Worm (Caenorhabditis elegans) whole organism, mixed stage, embryonic: ENCODE measurements around the gene K06H7.2.

Source experiments
- M03D4.4 ChIP-seq: sonication (generic microtip); optimal IDR thresholded peaks from 2 replicates; lab custom pipeline; 2017; ENCODE audit warnings: mild to moderate bottlenecking, missing genetic modification characterization, missing compliant biosample characterization
- bed-3 ChIP-seq: fragments of 200-800 bp; sonication (Bioruptor generic); optimal IDR thresholded peaks from 3 replicates; lab custom pipeline; 2018; ENCODE audit warnings: mild to moderate bottlenecking, missing genetic modification characterization, moderate library complexity, missing compliant biosample characterization
- blmp-1 ChIP-seq: fragments of 150-350 bp; optimal IDR thresholded peaks from 2 replicates; lab custom pipeline; 2014; ENCODE audit warnings: missing biosample characterization, missing genetic modification characterization
- ceh-39 ChIP-seq: fragments of 150-350 bp; optimal IDR thresholded peaks from 2 replicates; lab custom pipeline; 2014; ENCODE audit warnings: missing biosample characterization, missing genetic modification characterization
- ceh-43 ChIP-seq: fragments of 200-800 bp; sonication (Bioruptor generic); optimal IDR thresholded peaks from 2 replicates; lab custom pipeline; 2018; ENCODE audit warnings: mild to moderate bottlenecking, missing genetic modification characterization, moderate library complexity, missing compliant biosample characterization
- ceh-83 ChIP-seq: fragments of 200-800 bp; sonication (Bioruptor generic); optimal IDR thresholded peaks from 2 replicates; lab custom pipeline; 2018; ENCODE audit warnings: mild to moderate bottlenecking, missing genetic modification characterization, missing compliant biosample characterization
- ces-1 ChIP-seq: fragments of 150-350 bp; optimal IDR thresholded peaks from 2 replicates; lab custom pipeline; 2014; ENCODE audit warnings: missing biosample characterization, missing genetic modification reagents, missing genetic modification characterization
- cnd-1 ChIP-seq: fragments of 200-800 bp; sonication (Bioruptor generic); optimal IDR thresholded peaks from 2 replicates; lab custom pipeline; 2018; ENCODE audit warnings: mild to moderate bottlenecking, missing genetic modification characterization, missing compliant biosample characterization
- drap-1 ChIP-seq: fragments of 200-800 bp; sonication (Bioruptor generic); optimal IDR thresholded peaks from 3 replicates; lab custom pipeline; 2018; ENCODE audit warnings: mild to moderate bottlenecking, missing genetic modification characterization, missing compliant biosample characterization
- elt-1 ChIP-seq: sonication (generic microtip); optimal IDR thresholded peaks from 2 replicates; lab custom pipeline; 2017; ENCODE audit warnings: missing genetic modification characterization, mild to moderate bottlenecking, missing compliant biosample characterization, antibody characterized with exemption, moderate library complexity, borderline replicate concordance; ENCODE audit not compliant: insufficient read depth
- elt-3 ChIP-seq: fragments of 150-350 bp; optimal IDR thresholded peaks from 2 replicates; lab custom pipeline; 2014; ENCODE audit warnings: missing biosample characterization, missing genetic modification characterization
- flh-1 ChIP-seq: fragments of 200-800 bp; sonication (Bioruptor generic); optimal IDR thresholded peaks from 2 replicates; lab custom pipeline; 2018; ENCODE audit warnings: mild to moderate bottlenecking, missing genetic modification characterization, moderate library complexity, missing compliant biosample characterization
- ham-2 ChIP-seq: fragments of 200-800 bp; sonication (Bioruptor generic); optimal IDR thresholded peaks from 2 replicates; lab custom pipeline; 2018; ENCODE audit warnings: mild to moderate bottlenecking, missing genetic modification characterization, missing compliant biosample characterization
- hlh-1 ChIP-seq: fragments of 150-350 bp; optimal IDR thresholded peaks from 2 replicates; lab custom pipeline; 2014; ENCODE audit warnings: missing biosample characterization, missing genetic modification reagents, missing genetic modification characterization
- lin-13 ChIP-seq: fragments of 150-350 bp; optimal IDR thresholded peaks from 2 replicates; lab custom pipeline; 2014; ENCODE audit warnings: missing biosample characterization, missing genetic modification characterization
- lin-32 ChIP-seq: fragments of 200-800 bp; sonication (Bioruptor generic); optimal IDR thresholded peaks from 2 replicates; lab custom pipeline; 2018; ENCODE audit warnings: mild to moderate bottlenecking, missing genetic modification characterization, missing compliant biosample characterization
- lsy-2 ChIP-seq: fragments of 150-350 bp; optimal IDR thresholded peaks from 2 replicates; lab custom pipeline; 2014; ENCODE audit warnings: missing biosample characterization, missing genetic modification characterization
- mab-5 ChIP-seq: fragments of 150-350 bp; optimal IDR thresholded peaks from 2 replicates; lab custom pipeline; 2014; ENCODE audit warnings: missing biosample characterization, missing genetic modification characterization
- mep-1 ChIP-seq: fragments of 150-350 bp; optimal IDR thresholded peaks from 2 replicates; lab custom pipeline; 2017; ENCODE audit warnings: missing biosample characterization, missing genetic modification reagents, missing genetic modification characterization, inconsistent platforms
- mls-2 ChIP-seq: sonication (generic microtip); optimal IDR thresholded peaks from 2 replicates; lab custom pipeline; 2016; ENCODE audit warnings: mild to moderate bottlenecking, missing genetic modification characterization, moderate library complexity, missing compliant biosample characterization
- nhr-12 ChIP-seq: fragments of 150-350 bp; optimal IDR thresholded peaks from 2 replicates; lab custom pipeline; 2014; ENCODE audit warnings: missing biosample characterization, missing genetic modification characterization
- nhr-2 ChIP-seq: fragments of 150-350 bp; optimal IDR thresholded peaks from 2 replicates; lab custom pipeline; 2014; ENCODE audit warnings: missing biosample characterization, missing genetic modification characterization
- nhr-237 ChIP-seq: fragments of 150-350 bp; optimal IDR thresholded peaks from 2 replicates; lab custom pipeline; 2014; ENCODE audit warnings: missing biosample characterization, missing genetic modification characterization
- nhr-28 ChIP-seq: fragments of 150-350 bp; optimal IDR thresholded peaks from 2 replicates; lab custom pipeline; 2014; ENCODE audit warnings: missing biosample characterization, missing genetic modification characterization
- nhr-76 ChIP-seq: sonication (generic microtip); optimal IDR thresholded peaks from 2 replicates; lab custom pipeline; 2017; ENCODE audit warnings: missing biosample characterization, missing genetic modification characterization
- pha-4 ChIP-seq: fragments of 150-350 bp; optimal IDR thresholded peaks from 2 replicates; lab custom pipeline; 2018; ENCODE audit warnings: missing biosample characterization, missing genetic modification reagents, missing genetic modification characterization
- sem-2 ChIP-seq: fragments of 200-800 bp; sonication (Bioruptor generic); optimal IDR thresholded peaks from 2 replicates; lab custom pipeline; 2018; ENCODE audit warnings: mild to moderate bottlenecking, missing genetic modification characterization, missing compliant biosample characterization
- snpc-4 ChIP-seq: fragments of 150-350 bp; optimal IDR thresholded peaks from 2 replicates; lab custom pipeline; 2014; ENCODE audit warnings: missing biosample characterization, missing genetic modification characterization
- sptf-1 ChIP-seq: sonication (generic microtip); optimal IDR thresholded peaks from 2 replicates; lab custom pipeline; 2017; ENCODE audit warnings: mild to moderate bottlenecking, missing genetic modification characterization, moderate library complexity, missing compliant biosample characterization
- tbx-8 ChIP-seq: fragments of 200-800 bp; sonication (Bioruptor generic); optimal IDR thresholded peaks from 2 replicates; lab custom pipeline; 2018; ENCODE audit warnings: mild to moderate bottlenecking, missing genetic modification characterization, moderate library complexity, missing compliant biosample characterization
- unc-120 ChIP-seq: sonication (generic microtip); optimal IDR thresholded peaks from 2 replicates; lab custom pipeline; 2017; ENCODE audit warnings: missing genetic modification characterization, missing compliant biosample characterization; ENCODE audit not compliant: poor library complexity, severe bottlenecking
- unc-39 ChIP-seq: fragments of 150-350 bp; optimal IDR thresholded peaks from 2 replicates; lab custom pipeline; 2014; ENCODE audit warnings: missing biosample characterization, missing genetic modification characterization
- unc-62 ChIP-seq: fragments of 150-350 bp; optimal IDR thresholded peaks from 2 replicates; lab custom pipeline; 2014; ENCODE audit warnings: missing biosample characterization, missing genetic modification reagents, missing genetic modification characterization
- zip-8 ChIP-seq: fragments of 150-350 bp; optimal IDR thresholded peaks from 2 replicates; lab custom pipeline; 2014; ENCODE audit warnings: missing biosample characterization, missing genetic modification characterization
- ztf-11 ChIP-seq: fragments of 150-350 bp; optimal IDR thresholded peaks from 2 replicates; lab custom pipeline; 2014; ENCODE audit warnings: missing biosample characterization, missing genetic modification characterization

The K06H7.2 gene

DNA sequence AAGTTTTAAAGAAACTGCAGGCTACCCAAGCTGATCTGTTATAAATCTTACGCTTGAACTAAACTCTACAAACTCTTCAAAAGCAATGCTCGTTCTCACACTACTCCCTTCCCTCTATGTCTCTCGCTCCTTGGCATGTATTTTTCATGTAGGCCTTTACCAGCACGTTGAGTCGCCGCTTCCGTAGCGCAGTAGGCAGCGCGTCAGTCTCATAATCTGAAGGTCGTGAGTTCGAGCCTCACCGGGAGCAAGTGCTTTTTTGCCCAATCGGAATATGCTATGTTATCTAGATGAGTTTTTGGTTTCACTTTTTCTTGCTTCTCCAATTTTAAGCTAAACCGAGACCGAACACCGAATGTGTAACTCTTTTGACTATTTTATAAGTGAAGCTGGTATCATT, 13.1 kb downstream of the K06H7.2 start:
- TF ChIP-seq ztf-11 (tag; lab: Kevin White, UChicago): no peak
- TF ChIP-seq nhr-2 (tag; lab: Kevin White, UChicago): no peak
- TF ChIP-seq M03D4.4 (tag; lab: Kevin White, UChicago): peak; percentile 82
- TF ChIP-seq lsy-2 (tag; lab: Kevin White, UChicago): no peak
- TF ChIP-seq lin-13: peak; percentile 27
- TF ChIP-seq elt-1 (tag; lab: Kevin White, UChicago): no peak
- TF ChIP-seq ceh-83 (GFP tag; lab: Kevin White, UChicago): peak; percentile 85
- TF ChIP-seq ceh-39 (tag; lab: Kevin White, UChicago): no peak
- TF ChIP-seq nhr-12 (tag; lab: Kevin White, UChicago): no peak
- no peak for TF ChIP-seq elt-3 (tag; lab: Kevin White, UChicago)
- TF ChIP-seq blmp-1 (tag; lab: Kevin White, UChicago): no peak
- no peak for TF ChIP-seq nhr-76
- TF ChIP-seq ces-1 (GFP tag; lab: Kevin White, UChicago): peak; percentile 12
- no peak for TF ChIP-seq mab-5 (tag; lab: Kevin White, UChicago)
- peak; percentile 60 for TF ChIP-seq flh-1 (GFP tag; lab: Kevin White, UChicago)
- peak; percentile 70 for TF ChIP-seq lin-32
- no peak for TF ChIP-seq tbx-8
- no peak for TF ChIP-seq nhr-28 (tag; lab: Kevin White, UChicago)
- peak; percentile 87 for TF ChIP-seq cnd-1
- peak; percentile 8 for TF ChIP-seq hlh-1 (tag; lab: Kevin White, UChicago)
- TF ChIP-seq pha-4: peak; percentile 16
- TF ChIP-seq unc-120 (tag; lab: Kevin White, UChicago): peak; percentile 74
- peak; percentile 66 for TF ChIP-seq bed-3 (GFP tag; lab: Kevin White, UChicago)
- peak; percentile 64 for TF ChIP-seq ham-2 (GFP tag; lab: Kevin White, UChicago)
- no peak for TF ChIP-seq zip-8 (tag; lab: Kevin White, UChicago)
- TF ChIP-seq sptf-1: peak; percentile 90
- TF ChIP-seq unc-39 (tag; lab: Kevin White, UChicago): peak; percentile 18
- TF ChIP-seq drap-1 (GFP tag; lab: Kevin White, UChicago): peak; percentile 85
- peak; percentile 2 for TF ChIP-seq mep-1 (tag; lab: Kevin White, UChicago)
- no peak for TF ChIP-seq snpc-4 (tag; lab: Kevin White, UChicago)
- TF ChIP-seq nhr-237 (tag; lab: Kevin White, UChicago): no peak
- no peak for TF ChIP-seq unc-62 (GFP tag; lab: Kevin White, UChicago)
- peak; percentile 70 for TF ChIP-seq sem-2 (GFP tag; lab: Kevin White, UChicago)
- TF ChIP-seq ceh-43 (GFP tag; lab: Kevin White, UChicago): peak; percentile 68
- peak; percentile 85 for TF ChIP-seq mls-2 (tag; lab: Kevin White, UChicago)

DNA sequence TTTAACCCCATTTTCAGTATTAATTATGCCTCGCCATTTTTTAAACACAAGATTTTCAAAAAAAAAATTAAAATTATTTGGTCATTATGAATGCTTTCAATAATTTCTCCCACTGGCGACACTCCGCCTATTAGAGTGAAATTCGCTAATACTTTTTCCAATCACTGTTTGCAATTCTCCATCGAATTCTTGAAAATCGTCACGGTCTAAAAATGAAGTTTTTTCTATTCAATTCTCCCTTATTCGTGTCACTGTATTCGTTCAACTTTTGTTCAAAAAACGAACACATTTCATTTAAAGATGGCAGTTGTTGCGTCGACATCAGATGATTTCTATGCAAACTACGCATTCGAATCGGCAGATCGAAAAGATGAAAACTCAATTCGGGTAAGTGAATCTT, 15.1 kb downstream of the K06H7.2 start, which contains the start of gene C14B9.3:
TSS of gene C14B9.3 (plus strand) at position 301 of the 400 bp plus-strand sequence.
- TF ChIP-seq nhr-12 (tag; lab: Kevin White, UChicago): no peak
- no peak for TF ChIP-seq bed-3 (GFP tag; lab: Kevin White, UChicago)

DNA sequence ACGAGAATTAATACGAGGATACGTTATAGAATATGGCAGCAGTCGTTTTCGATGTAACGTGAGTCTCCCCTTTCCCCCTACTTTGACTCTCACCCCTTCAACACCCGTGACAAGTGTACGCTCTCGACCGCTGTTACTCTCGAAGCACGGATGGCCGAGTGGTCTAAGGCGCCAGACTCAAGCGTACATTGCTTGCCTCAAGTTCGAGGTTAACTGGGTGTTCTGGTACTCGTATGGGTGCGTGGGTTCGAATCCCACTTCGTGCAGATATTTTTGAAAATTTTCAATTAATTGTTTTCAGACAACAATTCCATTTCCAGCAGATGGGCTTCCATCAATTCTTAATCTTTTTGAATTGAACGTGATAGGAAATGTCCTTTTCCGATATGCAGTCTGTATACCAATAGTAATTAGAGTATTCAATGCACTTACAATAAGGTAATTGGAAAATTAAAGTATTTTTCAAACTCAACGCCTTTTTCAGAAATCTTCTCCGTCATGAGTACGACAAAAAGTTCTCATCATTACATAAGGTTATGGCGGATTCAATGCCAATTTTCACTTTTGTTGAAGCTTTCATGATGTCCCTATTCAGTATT, 16.2 kb downstream of the K06H7.2 start:
- TF ChIP-seq elt-1 (tag; lab: Kevin White, UChicago) (no peak), ham-2 (GFP tag; lab: Kevin White, UChicago) (peak; percentile 81), ceh-39 (tag; lab: Kevin White, UChicago) (no peak), pha-4 (peak; percentile 50), elt-3 (tag; lab: Kevin White, UChicago) (peak; percentile 26), blmp-1 (tag; lab: Kevin White, UChicago) (no peak), zip-8 (tag; lab: Kevin White, UChicago) (no peak), unc-62 (GFP tag; lab: Kevin White, UChicago) (no peak), bed-3 (GFP tag; lab: Kevin White, UChicago) (peak; percentile 59), nhr-237 (tag; lab: Kevin White, UChicago) (no peak), ceh-83 (GFP tag; lab: Kevin White, UChicago) (peak; percentile 95), ztf-11 (tag; lab: Kevin White, UChicago) (no peak), lsy-2 (tag; lab: Kevin White, UChicago) (no peak), nhr-12 (tag; lab: Kevin White, UChicago) (peak; percentile 63), tbx-8 (peak; percentile 55), M03D4.4 (tag; lab: Kevin White, UChicago) (peak; percentile 89), cnd-1 (peak; percentile 91), snpc-4 (tag; lab: Kevin White, UChicago) (no peak), hlh-1 (tag; lab: Kevin White, UChicago) (peak; percentile 12), drap-1 (GFP tag; lab: Kevin White, UChicago) (peak; percentile 85), nhr-28 (tag; lab: Kevin White, UChicago) (no peak), flh-1 (GFP tag; lab: Kevin White, UChicago) (peak; percentile 66), nhr-2 (tag; lab: Kevin White, UChicago) (no peak), mab-5 (tag; lab: Kevin White, UChicago) (no peak), lin-32 (peak; percentile 76), ces-1 (GFP tag; lab: Kevin White, UChicago) (peak; percentile 39), mep-1 (tag; lab: Kevin White, UChicago) (peak; percentile 34), nhr-76 (no peak), sptf-1 (peak; percentile 88), sem-2 (GFP tag; lab: Kevin White, UChicago) (peak; percentile 91), mls-2 (tag; lab: Kevin White, UChicago) (peak; percentile 91), lin-13 (peak; percentile 51), unc-39 (tag; lab: Kevin White, UChicago) (no peak), unc-120 (tag; lab: Kevin White, UChicago) (peak; percentile 74), ceh-43 (GFP tag; lab: Kevin White, UChicago) (peak; percentile 77)
